Worm (Caenorhabditis elegans) whole organism, L1 larva: ENCODE results near the gene rps-3.

Experiments used
- C04F5.9 ChIP-seq: sonication (generic microtip); optimal IDR thresholded peaks from 2 replicates; lab custom pipeline; 2016; ENCODE audit warnings: missing genetic modification characterization, missing compliant biosample characterization
- C34B4.2 ChIP-seq: sonication (generic microtip); optimal IDR thresholded peaks from 2 replicates; lab custom pipeline; 2017; ENCODE audit warnings: mild to moderate bottlenecking, missing genetic modification characterization, missing compliant biosample characterization
- Y116A8C.19 ChIP-seq: sonication (generic microtip); optimal IDR thresholded peaks from 2 replicates; lab custom pipeline; 2016; ENCODE audit warnings: missing compliant biosample characterization, missing genetic modification characterization, borderline replicate concordance
- alr-1 ChIP-seq: fragments of 200-800 bp; sonication (Bioruptor generic); optimal IDR thresholded peaks from 2 replicates; lab custom pipeline; 2018; ENCODE audit warnings: borderline replicate concordance, mild to moderate bottlenecking, missing genetic modification characterization, missing compliant biosample characterization
- blmp-1 ChIP-seq: fragments of 150-350 bp; optimal IDR thresholded peaks from 2 replicates; lab custom pipeline; 2014; ENCODE audit warnings: missing biosample characterization, missing genetic modification characterization
- ceh-63 ChIP-seq: fragments of 200-800 bp; sonication (Bioruptor generic); optimal IDR thresholded peaks from 2 replicates; lab custom pipeline; 2018; ENCODE audit warnings: mild to moderate bottlenecking, missing genetic modification characterization, missing compliant biosample characterization
- ceh-8 ChIP-seq: fragments of 200-800 bp; sonication (Bioruptor generic); optimal IDR thresholded peaks from 2 replicates; lab custom pipeline; 2018; ENCODE audit warnings: mild to moderate bottlenecking, missing genetic modification characterization, moderate library complexity, missing compliant biosample characterization
- ceh-82 ChIP-seq, 3 experiments: fragments of 150-350 bp in 1 of 3; sonication (generic microtip) in 2 of 3; optimal IDR thresholded peaks; 2 replicates each; lab custom pipeline; 2014 to 2017; ENCODE audit warnings: missing biosample characterization in 3 of 3, missing genetic modification characterization in 3 of 3
- ceh-88 ChIP-seq: fragments of 200-800 bp; sonication (Bioruptor generic); IDR thresholded peaks from 2 replicates; pipeline ENCODE4 v1.3.6; 2022; ENCODE audit warnings: missing genetic modification characterization, missing compliant biosample characterization
- ceh-90 ChIP-seq: sonication (generic microtip); optimal IDR thresholded peaks from 2 replicates; lab custom pipeline; 2016; ENCODE audit warnings: missing genetic modification characterization, missing compliant biosample characterization
- dsc-1 ChIP-seq: sonication (generic microtip); optimal IDR thresholded peaks from 2 replicates; lab custom pipeline; 2016; ENCODE audit warnings: mild to moderate bottlenecking, missing genetic modification characterization, missing compliant biosample characterization
- efl-1 ChIP-seq, 4 experiments: fragments of 150-350 bp; optimal IDR thresholded peaks in 3 of 4; peaks in 1 of 4; 1 replicate in 1 of 4; 2 replicates in 3 of 4; lab custom pipeline; 2014; ENCODE audit warnings: missing biosample characterization in 2 of 4, missing genetic modification characterization in 2 of 4, missing genetic modification reagents in 2 of 4
- efl-3 ChIP-seq: fragments of 200-800 bp; sonication (Bioruptor generic); optimal IDR thresholded peaks from 2 replicates; lab custom pipeline; 2018; ENCODE audit warnings: mild to moderate bottlenecking, missing genetic modification characterization, missing compliant biosample characterization
- egl-27 ChIP-seq, 2 experiments: fragments of 150-350 bp in 1 of 2; sonication (generic microtip); optimal IDR thresholded peaks; 3 replicates each; lab custom pipeline; 2017 to 2018; ENCODE audit warnings: missing biosample characterization in 2 of 2, missing genetic modification characterization in 2 of 2, missing genetic modification reagents in 2 of 2
- fkh-8 ChIP-seq: sonication (generic microtip); optimal IDR thresholded peaks from 2 replicates; lab custom pipeline; 2016; ENCODE audit warnings: mild to moderate bottlenecking, missing genetic modification characterization, missing compliant biosample characterization
- grh-1 ChIP-seq: fragments of 200-800 bp; sonication (Bioruptor generic); IDR thresholded peaks from 2 replicates; pipeline ENCODE4 v1.3.6; 2022; ENCODE audit warnings: missing genetic modification reagents, missing genetic modification characterization, missing compliant biosample characterization
- hlh-17 ChIP-seq: fragments of 200-800 bp; sonication (Bioruptor generic); optimal IDR thresholded peaks from 2 replicates; lab custom pipeline; 2018; ENCODE audit warnings: missing genetic modification characterization, mild to moderate bottlenecking, missing compliant biosample characterization, moderate library complexity, borderline replicate concordance
- isw-1 ChIP-seq: fragments of 200-800 bp; sonication (Bioruptor generic); IDR thresholded peaks from 2 replicates; pipeline ENCODE4 v1.3.6; 2022; ENCODE audit warnings: missing genetic modification characterization, missing compliant biosample characterization
- jun-1 ChIP-seq: fragments of 150-350 bp; optimal IDR thresholded peaks from 2 replicates; lab custom pipeline; 2014; ENCODE audit warnings: missing biosample characterization, missing genetic modification reagents, missing genetic modification characterization
- lin-13 ChIP-seq: fragments of 150-350 bp; optimal IDR thresholded peaks from 2 replicates; lab custom pipeline; 2014; ENCODE audit warnings: missing biosample characterization, missing genetic modification reagents, missing genetic modification characterization
- lin-14 ChIP-seq: fragments of 200-800 bp; sonication (Bioruptor generic); optimal IDR thresholded peaks from 2 replicates; lab custom pipeline; 2018; ENCODE audit warnings: mild to moderate bottlenecking, missing genetic modification characterization, moderate library complexity, missing compliant biosample characterization
- lin-15B ChIP-seq: fragments of 150-350 bp; sonication (generic microtip); optimal IDR thresholded peaks from 3 replicates; lab custom pipeline; 2014; ENCODE audit warnings: missing biosample characterization, missing genetic modification characterization
- lir-3 ChIP-seq: sonication (generic microtip); optimal IDR thresholded peaks from 2 replicates; lab custom pipeline; 2016; ENCODE audit warnings: mild to moderate bottlenecking, missing genetic modification characterization, moderate library complexity, missing compliant biosample characterization; ENCODE audit not compliant: poor library complexity
- lsy-2 ChIP-seq, 2 experiments: fragments of 150-350 bp; optimal IDR thresholded peaks; 2 replicates each; lab custom pipeline; 2014; ENCODE audit warnings: missing biosample characterization in 2 of 2, missing genetic modification characterization in 2 of 2
- mab-9 ChIP-seq: fragments of 200-800 bp; sonication (Bioruptor generic); IDR thresholded peaks from 2 replicates; pipeline ENCODE4 v1.3.6; 2022; ENCODE audit warnings: missing genetic modification reagents, missing genetic modification characterization, missing compliant biosample characterization
- mdl-1 ChIP-seq, 2 experiments: fragments of 150-350 bp; optimal IDR thresholded peaks; 2 replicates each; lab custom pipeline; 2014 to 2017; ENCODE audit warnings: missing biosample characterization in 2 of 2, missing genetic modification characterization in 2 of 2, inconsistent platforms in 1 of 2
- mef-2 ChIP-seq: fragments of 150-350 bp; optimal IDR thresholded peaks from 2 replicates; lab custom pipeline; 2014; ENCODE audit warnings: missing biosample characterization, missing genetic modification characterization
- mep-1 ChIP-seq: fragments of 150-350 bp; optimal IDR thresholded peaks from 2 replicates; lab custom pipeline; 2014; ENCODE audit warnings: missing biosample characterization, missing genetic modification characterization
- nhr-20 ChIP-seq: sonication (generic microtip); optimal IDR thresholded peaks from 2 replicates; lab custom pipeline; 2016; ENCODE audit warnings: mild to moderate bottlenecking, missing genetic modification characterization, missing compliant biosample characterization
- nhr-28 ChIP-seq: fragments of 150-350 bp; optimal IDR thresholded peaks from 2 replicates; lab custom pipeline; 2014; ENCODE audit warnings: missing biosample characterization, missing genetic modification characterization
- nhr-47 ChIP-seq: sonication (generic microtip); optimal IDR thresholded peaks from 2 replicates; lab custom pipeline; 2016; ENCODE audit warnings: mild to moderate bottlenecking, missing genetic modification characterization, moderate library complexity, missing compliant biosample characterization
- nhr-77 ChIP-seq: fragments of 150-350 bp; optimal IDR thresholded peaks from 2 replicates; lab custom pipeline; 2014; ENCODE audit warnings: missing biosample characterization, missing genetic modification characterization
- nhr-90 ChIP-seq: sonication (generic microtip); optimal IDR thresholded peaks from 2 replicates; lab custom pipeline; 2016; ENCODE audit warnings: mild to moderate bottlenecking, missing genetic modification characterization, missing compliant biosample characterization; ENCODE audit not compliant: poor library complexity
- pag-3 ChIP-seq: sonication (generic microtip); optimal IDR thresholded peaks from 2 replicates; lab custom pipeline; 2017; ENCODE audit warnings: missing genetic modification characterization, mild to moderate bottlenecking, missing compliant biosample characterization, antibody characterized with exemption, borderline replicate concordance; ENCODE audit not compliant: insufficient read depth
- pax-3 ChIP-seq: fragments of 200-800 bp; sonication (Bioruptor generic); optimal IDR thresholded peaks from 2 replicates; lab custom pipeline; 2018; ENCODE audit warnings: mild to moderate bottlenecking, missing genetic modification characterization, moderate library complexity, missing compliant biosample characterization
- rnt-1 ChIP-seq: sonication (generic microtip); optimal IDR thresholded peaks from 2 replicates; lab custom pipeline; 2016; ENCODE audit warnings: mild to moderate bottlenecking, missing genetic modification characterization, moderate library complexity, missing compliant biosample characterization
- skn-1 ChIP-seq: fragments of 150-350 bp; optimal IDR thresholded peaks from 2 replicates; lab custom pipeline; 2014; ENCODE audit warnings: missing biosample characterization, missing genetic modification characterization
- snu-23 ChIP-seq: sonication (generic microtip); optimal IDR thresholded peaks from 2 replicates; lab custom pipeline; 2016; ENCODE audit warnings: missing genetic modification characterization, missing compliant biosample characterization
- sox-4 ChIP-seq: sonication (generic microtip); optimal IDR thresholded peaks from 2 replicates; lab custom pipeline; 2016; ENCODE audit warnings: missing genetic modification characterization, missing compliant biosample characterization
- swsn-7 ChIP-seq: sonication (generic microtip); optimal IDR thresholded peaks from 2 replicates; lab custom pipeline; 2016; ENCODE audit warnings: missing genetic modification characterization, missing compliant biosample characterization
- tbx-2 ChIP-seq: sonication (generic microtip); optimal IDR thresholded peaks from 2 replicates; lab custom pipeline; 2016; ENCODE audit warnings: missing genetic modification characterization, missing compliant biosample characterization
- tlp-1 ChIP-seq: fragments of 150-350 bp; optimal IDR thresholded peaks from 2 replicates; lab custom pipeline; 2014; ENCODE audit warnings: missing biosample characterization, missing genetic modification characterization
- unc-130 ChIP-seq: fragments of 150-350 bp; optimal IDR thresholded peaks from 2 replicates; lab custom pipeline; 2017; ENCODE audit warnings: missing biosample characterization, missing genetic modification characterization, inconsistent platforms
- unc-30 ChIP-seq: sonication (generic microtip); optimal IDR thresholded peaks from 2 replicates; lab custom pipeline; 2017; ENCODE audit warnings: missing biosample characterization, missing genetic modification characterization
- unc-62 ChIP-seq: fragments of 150-350 bp; optimal IDR thresholded peaks from 2 replicates; lab custom pipeline; 2014; ENCODE audit warnings: missing biosample characterization, missing genetic modification reagents, missing genetic modification characterization
- unc-98 ChIP-seq: fragments of 200-800 bp; sonication (Bioruptor generic); IDR thresholded peaks from 2 replicates; pipeline ENCODE4 v1.3.6; 2022; ENCODE audit warnings: missing genetic modification characterization, missing compliant biosample characterization
- vab-15 ChIP-seq: sonication (generic microtip); optimal IDR thresholded peaks from 2 replicates; lab custom pipeline; 2017; ENCODE audit warnings: missing genotype, mild to moderate bottlenecking, missing genetic modification characterization, missing compliant biosample characterization
- xbp-1 ChIP-seq: sonication (generic microtip); optimal IDR thresholded peaks from 2 replicates; lab custom pipeline; 2016; ENCODE audit warnings: missing genetic modification characterization, missing compliant biosample characterization
- zag-1 ChIP-seq: fragments of 150-350 bp; optimal IDR thresholded peaks from 2 replicates; lab custom pipeline; 2014; ENCODE audit warnings: missing biosample characterization, missing genetic modification characterization
- zip-4 ChIP-seq: fragments of 200-800 bp; sonication (Bioruptor generic); optimal IDR thresholded peaks from 2 replicates; lab custom pipeline; 2018; ENCODE audit warnings: mild to moderate bottlenecking, missing genetic modification characterization, moderate library complexity, missing compliant biosample characterization

The rps-3 gene

DNA sequence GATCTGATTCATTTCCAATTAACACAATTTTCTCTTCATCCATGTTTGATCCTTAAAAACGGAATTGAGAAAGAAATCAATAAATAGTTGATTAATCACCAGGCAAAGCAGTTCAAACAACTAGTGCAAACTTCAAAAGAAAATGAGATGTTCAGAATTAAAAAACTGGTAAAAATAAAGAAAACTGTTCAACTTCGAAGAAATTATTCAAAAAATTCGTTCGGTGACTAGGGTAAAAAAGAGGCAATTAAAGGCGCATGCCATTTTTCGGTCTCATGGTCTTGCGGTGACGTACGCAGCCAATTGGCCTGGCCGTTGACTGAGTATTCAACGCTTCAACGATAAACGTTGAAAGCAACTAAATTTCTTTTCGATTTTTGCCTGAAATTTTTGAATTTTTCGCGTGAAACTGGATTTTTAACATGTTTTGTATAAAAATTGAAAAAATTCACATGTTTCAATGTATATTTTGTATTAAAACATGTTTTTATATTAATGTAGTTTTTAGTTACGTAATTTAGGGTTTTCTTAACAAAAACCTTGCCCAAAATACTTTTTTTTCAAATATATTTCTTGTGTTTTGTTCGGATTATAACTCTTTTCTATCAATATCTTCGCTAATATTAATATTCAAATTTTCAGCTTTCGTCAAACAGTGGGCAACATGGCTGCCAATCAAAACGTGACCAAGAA lies at the start of gene rps-3, which contains the start of gene sna-3:
TSS of gene rps-3 (plus strand) at position 643 of the 693 bp plus-strand sequence.
TSS of gene sna-3 (minus strand) at position 51 of the 693 bp plus-strand sequence.
- TF ChIP-seq unc-130 (tag; lab: Kevin White, UChicago) (peak; percentile 79), ceh-63 (GFP tag; lab: Kevin White, UChicago) (no peak), C04F5.9 (tag; lab: Kevin White, UChicago) (no peak), C34B4.2 (tag; lab: Kevin White, UChicago) (no peak), ceh-90 (no peak), snu-23 (GFP tag; lab: Kevin White, UChicago) (peak; percentile 79), nhr-77 (peak; percentile 70), lin-14 (GFP tag; lab: Kevin White, UChicago) (peak; percentile 70), dsc-1 (tag; lab: Kevin White, UChicago) (peak; percentile 44), lin-13 (GFP tag; lab: Kevin White, UChicago) (peak; percentile 65), xbp-1 (peak; percentile 74), vab-15 (tag; lab: Kevin White, UChicago) (peak; percentile 44), mep-1 (peak; percentile 83), mef-2 (tag; lab: Kevin White, UChicago) (no peak), sox-4 (tag; lab: Kevin White, UChicago) (no peak), unc-62 (GFP tag; lab: Kevin White, UChicago) (no peak), ceh-8 (GFP tag; lab: Kevin White, UChicago) (peak; percentile 31), efl-1 (optimal IDR thresholded peaks at IDR 0.05; lab: Kevin White, UChicago) (peak; percentile 82 to 88), efl-1 (GFP tag; optimal IDR thresholded peaks at IDR 0.05 in 1 of 2; lab: Kevin White, UChicago) (peak; percentile 73 to 96), nhr-47 (tag; lab: Kevin White, UChicago) (peak; percentile 72), skn-1 (tag; lab: Kevin White, UChicago) (peak; percentile 76), lsy-2 (tag; optimal IDR thresholded peaks at IDR 0.05; lab: Kevin White, UChicago) (peak; percentile 84 to 93), fkh-8 (tag; lab: Kevin White, UChicago) (peak; percentile 66), mab-9 (GFP tag; lab: Robert Waterston, UW) (no peak), tbx-2 (tag; lab: Kevin White, UChicago) (peak; percentile 63), efl-3 (GFP tag; lab: Kevin White, UChicago) (no peak), lin-15B (tag; lab: Kevin White, UChicago) (peak; percentile 68), Y116A8C.19 (no peak), swsn-7 (peak; percentile 51), mdl-1 (tag; optimal IDR thresholded peaks at IDR 0.05; lab: Kevin White, UChicago) (peak in 1 of 2 experiments; percentile 69), rnt-1 (tag; lab: Kevin White, UChicago) (peak; percentile 85), hlh-17 (GFP tag; lab: Kevin White, UChicago) (no peak), grh-1 (GFP tag; lab: Robert Waterston, UW) (0 out of 2 replicates have a peak, but pooled peaks have one; percentile 27), zip-4 (GFP tag; lab: Kevin White, UChicago) (no peak), alr-1 (tag; lab: Kevin White, UChicago) (no peak), nhr-90 (tag; lab: Kevin White, UChicago) (peak; percentile 57), nhr-28 (tag; lab: Kevin White, UChicago) (no peak), ceh-82 (tag; optimal IDR thresholded peaks at IDR 0.05; lab: Kevin White, UChicago) (peak; percentile 60 to 80 (median 61)), unc-98 (GFP tag; lab: Robert Waterston, UW) (no peak), ceh-88 (no peak), pag-3 (tag; lab: Kevin White, UChicago) (no peak), tlp-1 (tag; lab: Kevin White, UChicago) (no peak), egl-27 (tag; optimal IDR thresholded peaks at IDR 0.05; lab: Kevin White, UChicago) (no peak), nhr-20 (tag; lab: Kevin White, UChicago) (peak; percentile 62), unc-30 (tag; lab: Kevin White, UChicago) (no peak), pax-3 (tag; lab: Kevin White, UChicago) (no peak), isw-1 (GFP tag; lab: Robert Waterston, UW) (peak; percentile 60), jun-1 (no peak), lir-3 (tag; lab: Kevin White, UChicago) (peak; percentile 25), zag-1 (tag; lab: Kevin White, UChicago) (no peak), blmp-1 (tag; lab: Kevin White, UChicago) (peak; percentile 71)
